Worm (Caenorhabditis elegans): ENCODE results near the gene str-67.

DNA sequence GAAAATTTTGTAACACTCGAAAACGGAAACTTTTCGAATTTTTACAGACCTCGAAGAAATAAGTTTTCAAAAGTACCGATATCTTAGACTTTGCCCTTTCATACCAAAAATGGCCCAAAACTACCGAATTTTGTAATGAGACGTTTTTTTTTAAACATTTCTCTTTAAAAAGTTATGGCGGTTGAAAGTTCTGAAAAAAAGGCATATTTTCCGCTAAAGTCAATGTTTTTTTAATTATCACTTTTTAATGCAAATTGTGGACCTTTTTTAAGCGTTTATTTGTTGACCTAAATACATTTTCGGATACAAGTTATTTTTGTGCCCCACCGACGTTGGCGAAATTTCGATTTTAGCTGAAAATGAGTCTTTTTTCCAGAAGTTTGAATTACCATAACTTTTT, 38.2 kb upstream of the str-67 start:
- no peak for TF ChIP-seq ztf-16 (tag; optimal IDR thresholded peaks at IDR 0.05)
- TF ChIP-seq sdc-2 (tag; optimal IDR thresholded peaks at IDR 0.05) = no peak
- TF ChIP-seq mec-3 (tag; optimal IDR thresholded peaks at IDR 0.05; ENCODE audit: borderline replicate concordance) = no peak
- TF ChIP-seq eyg-1 (tag; optimal IDR thresholded peaks at IDR 0.05) = no peak
- no peak for TF ChIP-seq ama-1 (optimal IDR thresholded peaks at IDR 0.05)
- TF ChIP-seq nfya-1 (tag; optimal IDR thresholded peaks at IDR 0.05) = no peak
- no peak for TF ChIP-seq ceh-18 (tag; optimal IDR thresholded peaks at IDR 0.05)
- TF ChIP-seq hlh-13 (GFP tag; optimal IDR thresholded peaks at IDR 0.05) = no peak
- TF ChIP-seq ets-4 (tag; optimal IDR thresholded peaks at IDR 0.05) = no peak
- TF ChIP-seq pqm-1 (tag; optimal IDR thresholded peaks at IDR 0.05) = no peak
